Worm (Caenorhabditis elegans): ENCODE results near the gene afmd-1.

DNA sequence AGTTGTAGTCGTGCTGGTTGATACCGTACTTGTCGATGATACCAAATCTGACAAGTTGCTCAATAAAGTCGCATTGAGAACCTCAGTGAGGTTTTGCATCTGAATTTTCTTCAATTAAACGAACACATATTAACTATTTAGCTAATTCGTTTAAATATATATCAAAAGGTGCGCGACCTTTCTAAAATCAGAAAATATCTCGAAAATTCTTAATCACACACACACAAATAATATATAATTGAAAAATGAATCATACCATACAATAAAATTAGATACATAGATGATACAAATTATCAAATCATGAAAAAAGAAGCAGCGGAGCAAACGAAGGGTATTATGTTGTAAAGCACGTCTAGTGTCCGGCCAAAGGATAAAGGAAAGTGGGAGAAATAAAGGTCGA lies 15.8 kb upstream of the afmd-1 start, which contains the start of gene D2024.5:
- TF ChIP-seq klf-2 (GFP tag; conservative IDR thresholded peaks at IDR 0.05) (no peak), ztf-29 (GFP tag; IDR thresholded peaks at IDR 0.05) (no peak), T22C8.4 (GFP tag; IDR thresholded peaks at IDR 0.05) (no peak), flt-1 (GFP tag; IDR thresholded peaks at IDR 0.05) (no peak), ref-1 (GFP tag; conservative IDR thresholded peaks at IDR 0.05) (no peak), med-1 (GFP tag; optimal IDR thresholded peaks at IDR 0.05; ENCODE audit: insufficient read depth) (no peak), ztf-23 (GFP tag; IDR thresholded peaks at IDR 0.05) (no peak)
